Worm (Caenorhabditis elegans) whole organism, L4 larva: ENCODE measurements around the gene F58E6.11.

ENCODE experiments used
- F10B5.3 ChIP-seq: sonication (generic microtip); optimal IDR thresholded peaks from 2 replicates; lab custom pipeline; 2016; ENCODE audit warnings: mild to moderate bottlenecking, missing genetic modification characterization, missing compliant biosample characterization
- F26F4.8 ChIP-seq: fragments of 200-800 bp; sonication (Bioruptor generic); conservative IDR thresholded peaks from 2 replicates; pipeline ENCODE4 v1.3.6; 2022; ENCODE audit warnings: missing genetic modification characterization, missing compliant biosample characterization
- T20F7.1 ChIP-seq: fragments of 200-800 bp; sonication (Bioruptor generic); optimal IDR thresholded peaks from 2 replicates; lab custom pipeline; 2018; ENCODE audit warnings: mild to moderate bottlenecking, missing genetic modification characterization, missing compliant biosample characterization
- T26A8.4 ChIP-seq: fragments of 200-800 bp; sonication (Bioruptor generic); IDR thresholded peaks from 2 replicates; pipeline ENCODE4 v1.3.6; 2022; ENCODE audit warnings: missing genetic modification characterization, missing compliant biosample characterization
- Y75B8A.6 ChIP-seq: fragments of 200-800 bp; sonication (Bioruptor generic); IDR thresholded peaks from 2 replicates; pipeline ENCODE4 v1.3.6; 2022; ENCODE audit warnings: missing genetic modification reagents, missing genetic modification characterization, missing compliant biosample characterization
- ZK337.2 ChIP-seq: fragments of 200-800 bp; sonication (Bioruptor generic); IDR thresholded peaks from 2 replicates; pipeline ENCODE4 v1.3.6; 2022; ENCODE audit warnings: missing genetic modification reagents, missing genetic modification characterization, missing compliant biosample characterization
- aha-1 ChIP-seq: fragments of 150-350 bp; peaks from one replicate; lab custom pipeline; 2014; ENCODE audit warnings: missing biosample characterization, missing genetic modification characterization
- aly-2 ChIP-seq: sonication (generic microtip); optimal IDR thresholded peaks from 2 replicates; lab custom pipeline; 2018; ENCODE audit warnings: missing biosample characterization, missing genetic modification characterization
- attf-4 ChIP-seq: sonication (generic microtip); optimal IDR thresholded peaks from 3 replicates; lab custom pipeline; 2017; ENCODE audit warnings: missing biosample characterization, missing genetic modification characterization
- ceh-32 ChIP-seq: sonication (generic microtip); optimal IDR thresholded peaks from 2 replicates; lab custom pipeline; 2016; ENCODE audit warnings: mild to moderate bottlenecking, missing genetic modification characterization, missing compliant biosample characterization; ENCODE audit not compliant: poor library complexity
- ceh-62 ChIP-seq: sonication (generic microtip); optimal IDR thresholded peaks from 2 replicates; lab custom pipeline; 2017; ENCODE audit warnings: missing biosample characterization, missing genetic modification characterization
- ces-1 ChIP-seq: fragments of 150-350 bp; sonication (generic microtip); optimal IDR thresholded peaks from 4 replicates; lab custom pipeline; 2014; ENCODE audit warnings: missing biosample characterization, missing genetic modification reagents, missing genetic modification characterization
- cey-2 ChIP-seq: sonication (generic microtip); optimal IDR thresholded peaks from 3 replicates; lab custom pipeline; 2017; ENCODE audit warnings: missing genetic modification characterization, mild to moderate bottlenecking, missing compliant biosample characterization, antibody characterized with exemption, borderline replicate concordance; ENCODE audit not compliant: insufficient read depth
- daf-16 ChIP-seq, 3 experiments: sonication (generic microtip); optimal IDR thresholded peaks; 2 replicates each; lab custom pipeline; 2016 to 2017; ENCODE audit warnings: missing genetic modification characterization in 3 of 3, missing genetic modification reagents in 3 of 3, mild to moderate bottlenecking in 2 of 3, missing compliant biosample characterization in 2 of 3, missing biosample characterization in 1 of 3, moderate library complexity in 1 of 3
- daf-8 ChIP-seq: fragments of 200-800 bp; sonication (Bioruptor generic); IDR thresholded peaks from 2 replicates; pipeline ENCODE4 v1.3.6; 2022; ENCODE audit warnings: missing genetic modification characterization, missing compliant biosample characterization
- dve-1 ChIP-seq: sonication (generic microtip); optimal IDR thresholded peaks from 2 replicates; lab custom pipeline; 2017; ENCODE audit warnings: antibody characterized with exemption, mild to moderate bottlenecking, missing genetic modification characterization, missing compliant biosample characterization; ENCODE audit not compliant: insufficient read depth
- egl-27 ChIP-seq: sonication (generic microtip); optimal IDR thresholded peaks from 3 replicates; lab custom pipeline; 2017; ENCODE audit warnings: missing biosample characterization, missing genetic modification reagents, missing genetic modification characterization
- fos-1 ChIP-seq: fragments of 150-350 bp; optimal IDR thresholded peaks from 2 replicates; lab custom pipeline; 2014; ENCODE audit warnings: missing biosample characterization, missing genetic modification characterization
- hlh-11 ChIP-seq: fragments of 200-800 bp; sonication (Bioruptor generic); optimal IDR thresholded peaks from 2 replicates; lab custom pipeline; 2018; ENCODE audit warnings: mild to moderate bottlenecking, missing genetic modification characterization, missing compliant biosample characterization
- hlh-30 ChIP-seq: sonication (generic microtip); optimal IDR thresholded peaks from 2 replicates; lab custom pipeline; 2017; ENCODE audit warnings: antibody characterized with exemption, mild to moderate bottlenecking, missing genetic modification characterization, missing compliant biosample characterization; ENCODE audit not compliant: insufficient read depth
- lin-13 ChIP-seq: fragments of 150-350 bp; optimal IDR thresholded peaks from 2 replicates; lab custom pipeline; 2014; ENCODE audit warnings: missing biosample characterization, missing genetic modification reagents, missing genetic modification characterization
- lin-15B ChIP-seq: fragments of 150-350 bp; sonication (generic microtip); optimal IDR thresholded peaks from 3 replicates; lab custom pipeline; 2014; ENCODE audit warnings: missing biosample characterization, missing genetic modification characterization
- lin-29 ChIP-seq: fragments of 200-800 bp; sonication (Bioruptor generic); IDR thresholded peaks from 2 replicates; pipeline ENCODE4 v1.3.6; 2022; ENCODE audit warnings: missing genetic modification reagents, missing genetic modification characterization, missing compliant biosample characterization
- madf-5 ChIP-seq, 2 experiments: fragments of 200-800 bp; sonication (Bioruptor generic); IDR thresholded peaks; 2 replicates each; pipeline ENCODE4 v1.3.6; 2022; ENCODE audit warnings: missing compliant biosample characterization in 2 of 2, missing genetic modification characterization in 2 of 2
- madf-9 ChIP-seq: fragments of 200-800 bp; sonication (Bioruptor generic); conservative IDR thresholded peaks from 2 replicates; pipeline ENCODE4 v1.3.6; 2022; ENCODE audit warnings: missing genetic modification reagents, missing genetic modification characterization, missing compliant biosample characterization
- mdl-1 ChIP-seq, 2 experiments: fragments of 150-350 bp in 1 of 2; sonication (generic microtip) in 1 of 2; optimal IDR thresholded peaks; 2 replicates each; lab custom pipeline; 2014 to 2017; ENCODE audit warnings: missing biosample characterization in 2 of 2, missing genetic modification characterization in 2 of 2
- mxl-2 ChIP-seq: fragments of 200-800 bp; sonication (Bioruptor generic); conservative IDR thresholded peaks from 2 replicates; pipeline ENCODE4 v1.3.6; 2022; ENCODE audit warnings: missing genetic modification reagents, missing genetic modification characterization, missing compliant biosample characterization
- nhr-28 ChIP-seq: fragments of 150-350 bp; optimal IDR thresholded peaks from 2 replicates; lab custom pipeline; 2014; ENCODE audit warnings: missing biosample characterization, missing genetic modification characterization
- nhr-41 ChIP-seq: fragments of 200-800 bp; sonication (Bioruptor generic); IDR thresholded peaks from 2 replicates; pipeline ENCODE4 v1.3.6; 2022; ENCODE audit warnings: missing genetic modification reagents, missing genetic modification characterization, missing compliant biosample characterization
- nhr-76 ChIP-seq: fragments of 150-350 bp; optimal IDR thresholded peaks from 2 replicates; lab custom pipeline; 2014; ENCODE audit warnings: missing biosample characterization, missing genetic modification characterization
- nhr-77 ChIP-seq: fragments of 150-350 bp; optimal IDR thresholded peaks from 2 replicates; lab custom pipeline; 2014; ENCODE audit warnings: missing biosample characterization, missing genetic modification characterization
- pha-4 ChIP-seq, 2 experiments: fragments of 150-350 bp in 1 of 2; fragments of 200-800 bp in 1 of 2; sonication (Bioruptor generic) in 1 of 2; IDR thresholded peaks in 1 of 2; optimal IDR thresholded peaks in 1 of 2; 2 replicates each; pipeline versions ENCODE4 v1.3.6 to Lab custom; 2014 to 2022; ENCODE audit warnings: missing genetic modification characterization in 2 of 2, missing genetic modification reagents in 2 of 2, missing biosample characterization in 1 of 2, missing compliant biosample characterization in 1 of 2
- php-3 ChIP-seq: fragments of 200-800 bp; sonication (Bioruptor generic); IDR thresholded peaks from 2 replicates; pipeline ENCODE4 v1.3.6; 2022; ENCODE audit warnings: missing genetic modification reagents, missing genetic modification characterization, missing compliant biosample characterization
- pqm-1 ChIP-seq: sonication (generic microtip); optimal IDR thresholded peaks from 2 replicates; lab custom pipeline; 2017; ENCODE audit warnings: missing biosample characterization, missing genetic modification characterization
- saeg-2 ChIP-seq: fragments of 200-800 bp; sonication (Bioruptor generic); IDR thresholded peaks from 2 replicates; pipeline ENCODE4 v1.3.6; 2022; ENCODE audit warnings: missing genetic modification reagents, missing genetic modification characterization, missing compliant biosample characterization
- skn-1 ChIP-seq: fragments of 150-350 bp; optimal IDR thresholded peaks from 2 replicates; lab custom pipeline; 2014; ENCODE audit warnings: missing biosample characterization, missing genetic modification characterization
- snpc-4 ChIP-seq: fragments of 150-350 bp; optimal IDR thresholded peaks from 2 replicates; lab custom pipeline; 2014; ENCODE audit warnings: missing biosample characterization, missing genetic modification characterization
- tag-97 ChIP-seq: fragments of 200-800 bp; sonication (Bioruptor generic); IDR thresholded peaks from 2 replicates; pipeline ENCODE4 v1.3.6; 2022; ENCODE audit warnings: missing genetic modification characterization, missing compliant biosample characterization
- tra-1 ChIP-seq: fragments of 200-800 bp; sonication (Bioruptor generic); IDR thresholded peaks from 2 replicates; pipeline ENCODE4 v1.3.6; 2022; ENCODE audit warnings: missing genetic modification reagents, missing genetic modification characterization, missing compliant biosample characterization
- unc-39 ChIP-seq: sonication (generic microtip); optimal IDR thresholded peaks from 2 replicates; lab custom pipeline; 2017; ENCODE audit warnings: missing biosample characterization, missing genetic modification characterization
- unc-62 ChIP-seq, 3 experiments: fragments of 150-350 bp in 1 of 3; sonication (generic microtip); optimal IDR thresholded peaks in 2 of 3; peaks in 1 of 3; 1 replicate in 1 of 3; 2 replicates in 2 of 3; lab custom pipeline; 2014 to 2017; ENCODE audit warnings: missing biosample characterization in 3 of 3, missing genetic modification characterization in 3 of 3, missing genetic modification reagents in 3 of 3, missing genotype in 1 of 3
- ztf-7 ChIP-seq: fragments of 150-350 bp; optimal IDR thresholded peaks from 2 replicates; lab custom pipeline; 2014; ENCODE audit warnings: missing biosample characterization, missing genetic modification characterization

Gene F58E6.11

DNA sequence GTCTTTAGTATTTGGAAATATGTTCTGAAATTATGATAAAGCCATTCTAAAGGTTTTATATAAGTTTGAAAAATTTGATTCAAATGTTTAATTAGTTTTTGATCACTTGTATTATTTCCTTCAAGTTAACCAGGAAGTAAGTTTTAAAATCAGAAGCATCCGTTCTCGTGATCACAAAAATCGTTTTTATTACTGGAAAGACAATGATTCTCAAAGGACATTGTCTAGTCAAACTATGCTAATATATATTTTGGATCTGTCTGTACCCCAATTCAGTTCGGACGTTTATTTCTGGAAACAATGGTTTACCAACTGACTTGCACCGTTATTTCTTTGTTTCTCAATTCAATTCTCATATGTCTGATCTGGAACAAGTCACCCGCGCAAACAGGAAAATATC, 41.4 kb downstream of the F58E6.11 start, which contains the start of gene str-188:
Gene str-188, plus strand, starts transcription at position 301 of the 400 bp plus-strand sequence.
- TF ChIP-seq saeg-2 (GFP tag; lab: Robert Waterston, UW) = no peak
- no peak for TF ChIP-seq attf-4 (tag; lab: Kevin White, UChicago)
- no peak for TF ChIP-seq F26F4.8 (GFP tag; lab: Robert Waterston, UW)
- no peak for TF ChIP-seq F10B5.3 (tag; lab: Kevin White, UChicago)
- TF ChIP-seq lin-13 = no peak
- no peak for TF ChIP-seq madf-5 (GFP tag; IDR thresholded peaks at IDR 0.05; lab: Robert Waterston, UW)
- no peak for TF ChIP-seq hlh-11 (tag; lab: Kevin White, UChicago)
- TF ChIP-seq nhr-41 = no peak
- no peak for TF ChIP-seq snpc-4
- TF ChIP-seq ceh-32 = no peak
- no peak for TF ChIP-seq cey-2 (tag; lab: Kevin White, UChicago)
- no peak for TF ChIP-seq fos-1
- no peak for TF ChIP-seq daf-8 (GFP tag; lab: Robert Waterston, UW)
- no peak for TF ChIP-seq nhr-28 (tag; lab: Kevin White, UChicago)
- no peak for TF ChIP-seq lin-29

- no peak for TF ChIP-seq aha-1 (tag; lab: Kevin White, UChicago)
- no peak for TF ChIP-seq daf-16 (GFP tag; optimal IDR thresholded peaks at IDR 0.05; lab: Kevin White, UChicago)
- TF ChIP-seq daf-16 (tag; optimal IDR thresholded peaks at IDR 0.05; lab: Kevin White, UChicago) = no peak
- no peak for TF ChIP-seq ceh-62 (tag; lab: Kevin White, UChicago)
- no peak for TF ChIP-seq nhr-77 (tag; lab: Kevin White, UChicago)
- no peak for TF ChIP-seq nhr-76 (tag; lab: Kevin White, UChicago)
- TF ChIP-seq skn-1 = no peak
- no peak for TF ChIP-seq lin-15B
These were observed 42.9 kb downstream of the F58E6.11 start, which contains the start of gene F40F9.3 for ce11 chrV:9714909-9715308. Gene F40F9.3 (plus strand): TSS chrV:9715209.

- no peak for TF ChIP-seq lin-15B
- TF ChIP-seq mxl-2 = no peak
- TF ChIP-seq aly-2 (tag; lab: Kevin White, UChicago) = no peak
- TF ChIP-seq tag-97 (GFP tag; lab: Robert Waterston, UW) = no peak
- TF ChIP-seq ces-1 (GFP tag; lab: Kevin White, UChicago) = no peak
- TF ChIP-seq ZK337.2 (GFP tag; lab: Robert Waterston, UW) = no peak
- no peak for TF ChIP-seq hlh-30 (tag; lab: Kevin White, UChicago)
- no peak for TF ChIP-seq T20F7.1 (GFP tag; lab: Kevin White, UChicago)
- no peak for TF ChIP-seq T26A8.4 (GFP tag; lab: Robert Waterston, UW)
These were observed 44.3 kb downstream of the F58E6.11 start, which contains the start of gene F40F9.10 for ce11 chrV:9713532-9713931. Gene F40F9.10 (minus strand): TSS chrV:9713632.

DNA sequence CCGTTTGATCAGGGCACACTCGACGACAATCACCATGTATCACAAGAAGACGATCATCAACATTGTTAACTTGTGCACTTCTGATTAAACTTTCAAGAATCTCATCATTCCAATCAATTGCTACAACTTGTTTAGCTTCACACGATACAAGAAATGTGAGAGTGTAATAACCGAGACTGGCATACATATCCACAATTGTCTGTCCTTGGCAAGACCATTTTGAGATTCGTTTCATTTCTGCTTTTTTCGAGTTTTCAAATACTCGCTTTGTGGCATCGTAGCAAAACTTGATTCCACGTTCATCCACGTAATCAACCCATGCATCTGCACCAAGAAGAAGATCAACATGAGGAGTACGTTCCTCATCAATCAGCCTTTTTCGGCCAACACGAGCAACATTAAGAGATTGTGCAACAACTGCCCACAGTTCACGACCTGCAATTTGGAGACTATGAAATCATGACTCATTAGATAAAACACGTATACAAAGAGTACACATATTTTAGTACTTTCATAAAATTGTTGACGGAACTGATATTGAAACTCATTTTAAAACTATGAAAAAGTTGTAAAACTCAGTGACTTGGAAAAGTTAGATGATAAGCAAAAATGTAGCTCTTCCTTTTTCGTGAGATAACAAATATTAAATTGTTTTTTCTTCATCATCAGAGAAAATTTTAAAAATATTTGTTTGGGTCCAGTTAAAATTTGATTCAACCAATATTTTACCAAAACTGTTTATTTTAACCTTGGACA, 45.2 kb downstream of the F58E6.11 start:
- TF ChIP-seq pha-4 (GFP tag; IDR thresholded peaks at IDR 0.05; lab: Robert Waterston, UW) = no peak
- TF ChIP-seq pha-4 (tag; optimal IDR thresholded peaks at IDR 0.05; lab: Kevin White, UChicago) = no peak
- peak; percentile 47 for TF ChIP-seq pqm-1 (tag; lab: Kevin White, UChicago)
- TF ChIP-seq daf-8 (GFP tag; lab: Robert Waterston, UW) = no peak
- no peak for TF ChIP-seq daf-16 (GFP tag; optimal IDR thresholded peaks at IDR 0.05; lab: Kevin White, UChicago)
- peak; percentile 37 for TF ChIP-seq daf-16 (tag; optimal IDR thresholded peaks at IDR 0.05; lab: Kevin White, UChicago)
- TF ChIP-seq dve-1 (tag; lab: Kevin White, UChicago) = peak; percentile 33
- TF ChIP-seq hlh-30 (tag; lab: Kevin White, UChicago) = no peak
- TF ChIP-seq aha-1 (tag; lab: Kevin White, UChicago) = peak; percentile 67
- no peak for TF ChIP-seq tra-1 (GFP tag; lab: Robert Waterston, UW)
- peak; percentile 44 for TF ChIP-seq nhr-28 (tag; lab: Kevin White, UChicago)
- no peak for TF ChIP-seq ces-1 (GFP tag; lab: Kevin White, UChicago)
- peak in 1 of 2 experiments; percentile 93 for TF ChIP-seq unc-62 (GFP tag; optimal IDR thresholded peaks at IDR 0.05 in 1 of 2; lab: Kevin White, UChicago)
- TF ChIP-seq unc-62 (tag; optimal IDR thresholded peaks at IDR 0.05; lab: Kevin White, UChicago) = no peak
- TF ChIP-seq nhr-77 (tag; lab: Kevin White, UChicago) = peak; percentile 24
- TF ChIP-seq mdl-1 (tag; optimal IDR thresholded peaks at IDR 0.05; lab: Kevin White, UChicago) = no peak
- TF ChIP-seq F10B5.3 (tag; lab: Kevin White, UChicago) = no peak
- peak; percentile 87 for TF ChIP-seq php-3 (GFP tag; lab: Robert Waterston, UW)
- TF ChIP-seq unc-39 (tag; lab: Kevin White, UChicago) = no peak
- no peak for TF ChIP-seq ztf-7
- TF ChIP-seq egl-27 (tag; lab: Kevin White, UChicago) = no peak
- no peak for TF ChIP-seq nhr-76 (tag; lab: Kevin White, UChicago)
- no peak for TF ChIP-seq madf-9 (GFP tag; lab: Robert Waterston, UW)
- no peak for TF ChIP-seq Y75B8A.6 (GFP tag; lab: Robert Waterston, UW)
